Fruit fly (Drosophila melanogaster) whole organism, pupa: ENCODE measurements around the gene Fancm.

ENCODE experiments used
- CG10348 ChIP-seq: fragments of 200-800 bp; sonication (Bioruptor generic); IDR thresholded peaks from 2 replicates; pipeline ENCODE4 v1.3.6; 2022; ENCODE audit warnings: missing biosample characterization, missing genetic modification characterization
- CG13204 ChIP-seq: fragments of 200-800 bp; sonication (Bioruptor generic); optimal IDR thresholded peaks from 2 replicates; lab custom pipeline; 2018; ENCODE audit warnings: missing biosample characterization, mild to moderate bottlenecking, missing genetic modification characterization, moderate library complexity
- CG14655 ChIP-seq: fragments of 200-800 bp; sonication (Bioruptor generic); optimal IDR thresholded peaks from 3 replicates; lab custom pipeline; 2017; ENCODE audit warnings: mild to moderate bottlenecking, missing biosample characterization, missing genetic modification reagents, missing genetic modification characterization
- CG15710 ChIP-seq: fragments of 200-800 bp; sonication (Bioruptor generic); optimal IDR thresholded peaks from 2 replicates; lab custom pipeline; 2018; ENCODE audit warnings: missing biosample characterization, mild to moderate bottlenecking, missing genetic modification characterization, moderate library complexity
- CG17806 ChIP-seq: fragments of 200-800 bp; sonication (Bioruptor generic); optimal IDR thresholded peaks from 2 replicates; lab custom pipeline; 2018; ENCODE audit warnings: missing biosample characterization, mild to moderate bottlenecking, missing genetic modification characterization, moderate library complexity
- CG8159 ChIP-seq: fragments of 200-800 bp; sonication (Bioruptor generic); optimal IDR thresholded peaks from 3 replicates; lab custom pipeline; 2018; ENCODE audit warnings: missing biosample characterization, mild to moderate bottlenecking, missing genetic modification characterization, moderate library complexity
- CG9948 ChIP-seq: fragments of 200-800 bp; sonication (Bioruptor generic); optimal IDR thresholded peaks from 2 replicates; lab custom pipeline; 2018; ENCODE audit warnings: missing biosample characterization, mild to moderate bottlenecking, missing genetic modification characterization, moderate library complexity
- EcR ChIP-seq: fragments of 200-800 bp; sonication (Bioruptor generic); optimal IDR thresholded peaks from 3 replicates; lab custom pipeline; 2019; ENCODE audit warnings: missing biosample characterization, missing genetic modification characterization, mild to moderate bottlenecking, moderate library complexity, missing genetic modification reagents
- Ets98B ChIP-seq: fragments of 200-800 bp; sonication (Bioruptor generic); IDR thresholded peaks from 2 replicates; pipeline ENCODE4 v1.3.6; 2022; ENCODE audit warnings: missing biosample characterization, missing genetic modification characterization
- Pif1B ChIP-seq: fragments of 200-800 bp; sonication (Bioruptor generic); optimal IDR thresholded peaks from 3 replicates; lab custom pipeline; 2016; ENCODE audit warnings: missing biosample characterization, missing genetic modification characterization
- Snoo ChIP-seq: fragments of 200-800 bp; sonication (Bioruptor generic); optimal IDR thresholded peaks from 3 replicates; lab custom pipeline; 2017; ENCODE audit warnings: missing biosample characterization, mild to moderate bottlenecking, missing genetic modification characterization, inconsistent platforms
- fd96Ca ChIP-seq: fragments of 200-800 bp; sonication (Bioruptor generic); IDR thresholded peaks from 3 replicates; pipeline ENCODE4 v1.3.6; 2022; ENCODE audit warnings: missing biosample characterization, missing genetic modification characterization
- gl ChIP-seq: fragments of 200-800 bp; sonication (Bioruptor generic); optimal IDR thresholded peaks from 2 replicates; lab custom pipeline; 2018; ENCODE audit warnings: missing biosample characterization, mild to moderate bottlenecking, missing genetic modification characterization
- rn ChIP-seq: fragments of 200-800 bp; sonication (Bioruptor generic); IDR thresholded peaks from 2 replicates; pipeline ENCODE4 v1.3.6; 2022; ENCODE audit warnings: missing biosample characterization, missing genetic modification characterization

DNA sequence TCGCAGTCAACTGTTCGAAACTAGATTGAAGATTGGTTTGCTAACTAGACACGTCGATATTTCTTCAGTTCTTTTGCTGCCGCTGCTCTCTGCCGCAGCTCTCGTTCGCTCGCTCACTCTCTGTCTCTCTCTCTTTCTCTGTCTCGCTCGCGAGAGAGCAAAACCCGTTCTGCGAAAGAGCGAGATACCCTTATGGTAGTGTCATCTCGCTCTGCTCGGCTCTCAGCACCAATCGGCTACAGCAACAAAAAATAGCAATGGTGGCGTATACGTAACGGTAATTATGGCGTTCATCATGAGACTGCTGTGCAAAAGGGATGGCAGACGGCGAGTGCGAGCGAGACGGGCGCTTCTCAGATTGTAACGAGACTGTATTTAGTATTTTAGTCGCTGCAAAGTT is 35.8 kb upstream of the Fancm start, which contains the start of gene lbe:
- TF ChIP-seq CG14655 (GFP tag; lab: Kevin White, UChicago) = no peak
- TF ChIP-seq fd96Ca (GFP tag; lab: Robert Waterston, UW) = 0 out of 3 replicates have a peak, but pooled peaks have one; percentile 30
- no peak for TF ChIP-seq Pif1B (GFP tag; lab: Kevin White, UChicago)
- no peak for TF ChIP-seq gl (tag; lab: Kevin White, UChicago)
- TF ChIP-seq rn (GFP tag; lab: Robert Waterston, UW) = no peak
- TF ChIP-seq CG8159 = no peak
- no peak for TF ChIP-seq Snoo (tag; lab: Kevin White, UChicago)
- TF ChIP-seq CG10348 (GFP tag; lab: Robert Waterston, UW) = no peak
- TF ChIP-seq CG9948 (tag; lab: Kevin White, UChicago) = no peak
- TF ChIP-seq EcR (GFP tag; lab: Kevin White, UChicago) = no peak
- TF ChIP-seq Ets98B = no peak
- TF ChIP-seq CG13204 (GFP tag; lab: Kevin White, UChicago) = no peak
- TF ChIP-seq CG17806 (tag; lab: Kevin White, UChicago) = no peak
- TF ChIP-seq CG15710 (tag; lab: Kevin White, UChicago) = no peak
